Worm (Caenorhabditis elegans) whole organism, young adult: Measurements from ENCODE around the gene lem-4.

Experiments used
- attf-3 ChIP-seq: fragments of 200-800 bp; sonication (Bioruptor generic); conservative IDR thresholded peaks from 2 replicates; pipeline ENCODE4 v1.3.6; 2022; ENCODE audit warnings: missing genetic modification reagents, missing genetic modification characterization, missing compliant biosample characterization
- attf-6 ChIP-seq: fragments of 200-800 bp; sonication (Bioruptor generic); IDR thresholded peaks from 2 replicates; pipeline ENCODE4 v1.3.6; 2022; ENCODE audit warnings: missing genetic modification reagents, missing genetic modification characterization, missing compliant biosample characterization
- lin-26 ChIP-seq: fragments of 200-800 bp; sonication (Bioruptor generic); IDR thresholded peaks from 2 replicates; pipeline ENCODE4 v1.3.6; 2022; ENCODE audit warnings: missing genetic modification reagents, missing genetic modification characterization, missing compliant biosample characterization
- mes-4 ChIP-seq: sonication (generic microtip); optimal IDR thresholded peaks from 2 replicates; lab custom pipeline; 2016; ENCODE audit warnings: missing genotype, missing genetic modification characterization, missing compliant biosample characterization
- rcor-1 ChIP-seq: fragments of 200-800 bp; sonication (Bioruptor generic); IDR thresholded peaks from 2 replicates; pipeline ENCODE4 v1.3.6; 2022; ENCODE audit warnings: missing genetic modification reagents, missing genetic modification characterization, missing compliant biosample characterization
- repo-1 ChIP-seq: sonication (generic microtip); optimal IDR thresholded peaks from 2 replicates; lab custom pipeline; 2017; ENCODE audit warnings: mild to moderate bottlenecking, missing genetic modification characterization, missing compliant biosample characterization
- unc-130 ChIP-seq: sonication (generic microtip); optimal IDR thresholded peaks from 2 replicates; lab custom pipeline; 2016; ENCODE audit warnings: missing genetic modification reagents, missing genetic modification characterization, missing compliant biosample characterization
- xnd-1 ChIP-seq: sonication (generic microtip); optimal IDR thresholded peaks from 2 replicates; lab custom pipeline; 2016; ENCODE audit warnings: missing genotype, missing genetic modification reagents, missing genetic modification characterization, missing compliant biosample characterization

ce11 chrIV:801162-801561, 53.4 kb downstream of the lem-4 start:
- no peak for TF ChIP-seq mes-4 (tag; lab: Kevin White, UChicago)
- TF ChIP-seq unc-130 (GFP tag; lab: Kevin White, UChicago) = no peak
- TF ChIP-seq xnd-1 (tag; lab: Kevin White, UChicago) = no peak
- no peak for TF ChIP-seq repo-1 (tag; lab: Kevin White, UChicago)
- TF ChIP-seq lin-26 (GFP tag; lab: Robert Waterston, UW) = no peak
- no peak for TF ChIP-seq attf-6 (GFP tag; lab: Robert Waterston, UW)
- no peak for TF ChIP-seq rcor-1 (GFP tag; lab: Robert Waterston, UW)
- no peak for TF ChIP-seq attf-3 (GFP tag; lab: Robert Waterston, UW)
